Fruit fly (Drosophila melanogaster) S2 (cell line): ENCODE results near the gene CG5346.

ENCODE experiments used
- CG8478 ChIP-seq: fragments of >200 bp; optimal IDR thresholded peaks from 2 replicates; lab custom pipeline; 2018
- CTCF ChIP-seq, 2 experiments: fragments of >200 bp; optimal IDR thresholded peaks; 2 replicates each; lab custom pipeline; 2018

- no peak for TF ChIP-seq CTCF (optimal IDR thresholded peaks at IDR 0.05; lab: Kevin White, UChicago)
- TF ChIP-seq CG8478 (lab: Kevin White, UChicago) = no peak
Observed at dm6 chr3R:22562502-22562901, 34.0 kb upstream of the CG5346 start, which contains the start of gene sit.
